Fruit fly (Drosophila melanogaster): ENCODE results near the gene Als2.

Gene Als2

DNA sequence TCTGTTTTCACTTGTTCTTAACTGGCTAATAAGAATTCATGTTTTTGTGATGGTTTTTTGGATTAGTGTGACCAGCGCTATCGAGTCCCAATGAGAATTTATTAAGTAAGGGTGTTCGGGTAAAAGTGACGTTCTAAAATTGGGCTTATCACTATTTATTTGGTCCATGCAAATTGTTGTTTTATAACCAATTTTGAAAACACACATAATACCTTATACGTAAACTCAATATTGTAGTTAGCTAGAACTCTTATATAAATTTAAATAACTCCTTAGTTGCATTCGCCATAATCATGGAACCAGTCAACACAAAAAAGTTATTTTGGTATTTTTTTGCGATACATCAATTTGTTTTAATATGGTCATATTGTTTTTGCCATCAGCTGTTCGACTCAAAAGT is at the start of gene Als2, which contains the start of gene CG11248 (continued):
- TF ChIP-seq Met (GFP tag; optimal IDR thresholded peaks at IDR 0.05) = no peak
- TF ChIP-seq cyc (GFP tag; optimal IDR thresholded peaks at IDR 0.05) = peak; percentile 78
- TF ChIP-seq CG31627 (GFP tag; optimal IDR thresholded peaks at IDR 0.05) = peak; percentile 87
- 0 out of 2 replicates have a peak, but pooled peaks have one; percentile 18 for TF ChIP-seq CG15336 (GFP tag; IDR thresholded peaks at IDR 0.05)
- peak; percentile 81 for TF ChIP-seq lz (GFP tag; optimal IDR thresholded peaks at IDR 0.05)
- TF ChIP-seq CG32006 (GFP tag; optimal IDR thresholded peaks at IDR 0.05) = peak; percentile 73
- no peak for TF ChIP-seq svp (GFP tag)
- TF ChIP-seq Eip78C (GFP tag) = no peak

DNA sequence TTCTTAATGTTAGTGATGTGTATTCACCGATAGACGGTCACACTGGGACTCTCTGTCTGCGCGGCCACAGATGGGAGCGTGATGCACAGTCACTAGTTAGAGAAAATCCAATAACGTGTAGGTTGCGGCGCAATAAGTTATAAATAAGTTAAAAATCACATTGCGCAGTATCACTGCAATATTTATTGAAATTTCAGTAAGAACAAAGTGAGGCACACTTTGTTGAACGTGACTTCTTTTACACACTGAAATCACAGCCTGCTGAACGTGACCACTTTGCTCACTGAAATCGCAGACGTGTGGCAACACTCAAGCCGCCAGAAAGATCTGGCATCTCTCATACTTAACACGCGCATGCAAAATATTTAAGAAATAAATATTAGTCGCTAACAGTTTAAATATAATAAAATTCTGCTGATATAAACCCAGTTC is 49.1 kb upstream of the Als2 start, which contains the start of the genes CG11247 and Polr2H:
CG11247 (minus strand) TSS at position 191 of the 432 bp plus-strand sequence.
Polr2H (plus strand) TSS at position 317 of the 432 bp plus-strand sequence.
- TF ChIP-seq CG10631 (GFP tag; optimal IDR thresholded peaks at IDR 0.05) (peak; percentile 91), spab (GFP tag; optimal IDR thresholded peaks at IDR 0.05) (peak; percentile 52), Eip78C (GFP tag) (peak; percentile 93), acj6 (GFP tag; optimal IDR thresholded peaks at IDR 0.05) (peak; percentile 93), Hr39 (GFP tag; optimal IDR thresholded peaks at IDR 0.05) (peak; percentile 97), Met (GFP tag; optimal IDR thresholded peaks at IDR 0.05) (peak; percentile 89), CG34406 (GFP tag; optimal IDR thresholded peaks at IDR 0.05) (peak; percentile 79), CG8319 (GFP tag; optimal IDR thresholded peaks at IDR 0.05) (peak; percentile 80), CG31627 (GFP tag; optimal IDR thresholded peaks at IDR 0.05) (peak; percentile 97), fd59A (GFP tag; optimal IDR thresholded peaks at IDR 0.05) (peak; percentile 68), dac (GFP tag; optimal IDR thresholded peaks at IDR 0.05) (peak; percentile 80), CG1621 (tag; optimal IDR thresholded peaks at IDR 0.05) (peak; percentile 66), CG3032 (tag; optimal IDR thresholded peaks at IDR 0.05) (peak; percentile 88), lz (GFP tag; optimal IDR thresholded peaks at IDR 0.05) (peak; percentile 94), CG6792 (GFP tag; optimal IDR thresholded peaks at IDR 0.05) (peak; percentile 83), CG8632 (GFP tag; optimal IDR thresholded peaks at IDR 0.05) (peak; percentile 63), CG8119 (GFP tag; IDR thresholded peaks at IDR 0.05) (peak; percentile 76), CG6163 (GFP tag; IDR thresholded peaks at IDR 0.05) (peak; percentile 92), CG6854 (GFP tag; optimal IDR thresholded peaks at IDR 0.05) (no peak), Hr38 (GFP tag; optimal IDR thresholded peaks at IDR 0.05) (peak; percentile 79), net (GFP tag; optimal IDR thresholded peaks at IDR 0.05) (peak; percentile 83), CG11294 (GFP tag; IDR thresholded peaks at IDR 0.05) (peak; percentile 79; the same call in 1 of the 2 replicates), CG4318 (GFP tag; optimal IDR thresholded peaks at IDR 0.05) (peak; percentile 84), OdsH (GFP tag; optimal IDR thresholded peaks at IDR 0.05) (peak; percentile 93), CG6276 (GFP tag; optimal IDR thresholded peaks at IDR 0.05) (no peak), Eip75B (GFP tag; optimal IDR thresholded peaks at IDR 0.05) (peak; percentile 88), CG3919 (GFP tag; optimal IDR thresholded peaks at IDR 0.05) (peak; percentile 91), CG9139 (GFP tag; optimal IDR thresholded peaks at IDR 0.05) (peak; percentile 11), Gug (GFP tag; IDR thresholded peaks at IDR 0.05) (peak; percentile 88), Ets96B (tag; optimal IDR thresholded peaks at IDR 0.05) (peak; percentile 78), fkh (GFP tag; optimal IDR thresholded peaks at IDR 0.05) (peak; percentile 79), Hr4 (GFP tag; optimal IDR thresholded peaks at IDR 0.05) (peak; percentile 95), fd85E (GFP tag; optimal IDR thresholded peaks at IDR 0.05) (peak; percentile 58), ss (GFP tag; optimal IDR thresholded peaks at IDR 0.05) (peak; percentile 29 to 60), vri (GFP tag; optimal IDR thresholded peaks at IDR 0.05) (peak; percentile 70), eg (GFP tag; IDR thresholded peaks at IDR 0.05) (peak; percentile 87), CG15336 (GFP tag; IDR thresholded peaks at IDR 0.05) (peak; percentile 73), CG6808 (GFP tag; optimal IDR thresholded peaks at IDR 0.05) (peak; percentile 61), svp (GFP tag) (peak; percentile 93), Smox (GFP tag; optimal IDR thresholded peaks at IDR 0.05) (peak; percentile 86), Eip93F (GFP tag; optimal IDR thresholded peaks at IDR 0.05) (peak; percentile 31), CG7368 (GFP tag; optimal IDR thresholded peaks at IDR 0.05) (peak; percentile 80), topi (GFP tag; optimal IDR thresholded peaks at IDR 0.05) (peak; percentile 88), CG11902 (GFP tag; optimal IDR thresholded peaks at IDR 0.05) (peak; percentile 93), dsx (GFP tag; optimal IDR thresholded peaks at IDR 0.05; ENCODE audit: poor library complexity, severe bottlenecking) (peak; percentile 58), cyc (GFP tag; optimal IDR thresholded peaks at IDR 0.05) (peak; percentile 96), Ets21C (GFP tag; optimal IDR thresholded peaks at IDR 0.05) (peak; percentile 94), Sox102F (GFP tag; optimal IDR thresholded peaks at IDR 0.05) (peak; percentile 86)
